Worm (Caenorhabditis elegans): ENCODE data around the gene rsa-2.

Gene rsa-2

DNA sequence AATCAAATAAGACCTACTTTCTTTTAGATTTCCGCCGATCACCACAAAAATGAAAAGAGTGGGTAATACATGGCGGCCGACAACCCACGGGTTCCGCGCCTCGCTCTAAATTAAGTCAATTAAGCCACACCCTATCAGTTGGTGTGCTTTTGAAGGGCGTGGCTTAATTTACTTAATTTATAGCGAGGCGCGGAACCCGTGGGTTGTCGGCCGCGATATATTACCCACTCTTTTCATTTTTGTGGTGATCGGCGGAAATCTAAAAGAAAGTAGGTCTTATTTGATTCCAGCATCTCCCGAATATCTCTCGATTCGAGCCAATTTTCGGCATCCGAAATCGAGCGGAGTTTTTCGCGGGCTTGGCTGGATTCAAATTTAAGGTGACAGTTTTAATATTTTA, 54.8 kb downstream of the rsa-2 start (continued):
- peak; percentile 80; the same call in 1 of the 2 replicates for TF ChIP-seq Y95B8A.8 (GFP tag; IDR thresholded peaks at IDR 0.05)
- TF ChIP-seq tbp1 (GFP tag; optimal IDR thresholded peaks at IDR 0.05), result peak; percentile 41
- TF ChIP-seq pbrm-1 (GFP tag; IDR thresholded peaks at IDR 0.05), result peak; percentile 93
- TF ChIP-seq ceh-91 (GFP tag; IDR thresholded peaks at IDR 0.05), result peak; percentile 71
- 0 out of 2 replicates have a peak, but pooled peaks have one; percentile 6 for TF ChIP-seq ztf-28 (GFP tag; IDR thresholded peaks at IDR 0.05)
